Worm (Caenorhabditis elegans): ENCODE measurements around the gene sri-18.

ce11 chrV:10233330-10233729 is 27.0 kb downstream of the sri-18 start, which contains the start of gene str-182:
- TF ChIP-seq nhr-76 (tag; optimal IDR thresholded peaks at IDR 0.05) (no peak), aha-1 (tag) (no peak), zag-1 (tag; optimal IDR thresholded peaks at IDR 0.05) (no peak), pqm-1 (tag; optimal IDR thresholded peaks at IDR 0.05) (no peak), fkh-10 (GFP tag; optimal IDR thresholded peaks at IDR 0.05) (no peak), snpc-4 (tag; optimal IDR thresholded peaks at IDR 0.05) (no peak)

Measured in whole organism, L4 larva.